Worm (Caenorhabditis elegans): ENCODE data around the gene B0222.1.

DNA sequence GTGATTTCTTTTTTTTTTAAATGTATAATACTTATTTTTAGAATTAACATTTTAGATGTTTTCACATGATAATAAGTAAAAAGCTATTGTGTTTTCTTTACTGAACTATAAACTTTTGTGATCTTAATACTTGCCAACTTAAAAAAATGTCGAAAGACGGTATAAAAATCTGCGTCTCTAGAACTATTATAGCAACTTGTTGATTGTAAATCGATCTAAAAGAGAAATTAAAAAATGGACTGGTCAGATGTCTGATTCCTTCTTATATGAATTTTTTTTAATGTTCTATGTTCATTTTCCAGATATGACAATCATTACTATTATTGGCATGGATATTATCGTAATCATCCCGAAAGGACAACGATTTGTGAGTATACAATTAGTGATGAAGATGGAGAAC, 6.3 kb upstream of the B0222.1 start, which contains the start of gene F21C10.3:
- no peak for TF ChIP-seq mdl-1 (tag; optimal IDR thresholded peaks at IDR 0.05)
- TF ChIP-seq nhr-77 (tag; optimal IDR thresholded peaks at IDR 0.05) = no peak
- TF ChIP-seq egl-5 (tag; optimal IDR thresholded peaks at IDR 0.05) = no peak
- TF ChIP-seq aly-2 (tag; optimal IDR thresholded peaks at IDR 0.05) = no peak
- no peak for TF ChIP-seq nhr-12 (tag; optimal IDR thresholded peaks at IDR 0.05)

Measured in whole organism, L3 larva.